Worm (Caenorhabditis elegans): ENCODE measurements around the gene gob-1.
A peak's percentile ranks its signal among the peaks of the same experiment; 100 is the strongest.

DNA sequence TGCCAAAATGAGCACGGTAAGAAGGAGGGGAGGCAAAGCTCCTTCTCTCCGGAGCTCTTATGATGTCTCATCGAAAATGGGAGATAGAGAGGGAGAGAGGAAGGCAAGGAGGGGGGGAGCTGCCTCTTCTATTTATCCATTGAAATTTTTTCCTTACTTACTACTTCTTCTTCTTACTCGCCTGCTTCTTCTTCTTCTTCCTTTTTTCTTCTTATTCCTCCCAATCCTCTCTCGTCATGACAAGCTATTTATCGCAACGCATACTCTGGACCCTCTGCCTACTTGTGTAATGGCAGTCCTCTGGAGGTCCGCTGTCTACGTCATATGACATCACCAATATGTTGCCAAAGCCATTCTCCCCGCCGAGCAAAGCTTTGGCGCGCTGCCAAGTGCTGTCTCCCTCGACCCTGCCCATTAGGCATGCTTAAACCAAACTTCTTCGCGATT is 41.8 kb downstream of the gob-1 start:
- TF ChIP-seq nhr-76 (tag; optimal IDR thresholded peaks at IDR 0.05) (no peak), nhr-25 (tag; optimal IDR thresholded peaks at IDR 0.05) (no peak), unc-39 (tag; optimal IDR thresholded peaks at IDR 0.05) (no peak), nhr-237 (tag; optimal IDR thresholded peaks at IDR 0.05) (no peak), pha-4 (tag; optimal IDR thresholded peaks at IDR 0.05) (no peak), lin-15B (tag; optimal IDR thresholded peaks at IDR 0.05) (no peak), ztf-11 (tag; optimal IDR thresholded peaks at IDR 0.05) (no peak), elt-1 (tag; optimal IDR thresholded peaks at IDR 0.05) (peak; percentile 12), ama-1 (optimal IDR thresholded peaks at IDR 0.05) (no peak), snpc-4 (tag; optimal IDR thresholded peaks at IDR 0.05) (no peak), ztf-4 (tag; optimal IDR thresholded peaks at IDR 0.05) (no peak)
